Fruit fly (Drosophila melanogaster) whole organism, embryonic: ENCODE measurements around the gene CG42324.

Experiments
- Bdp1 ChIP-seq: fragments of 200-800 bp; sonication (Bioruptor generic); optimal IDR thresholded peaks from 3 replicates; lab custom pipeline; 2016; ENCODE audit warnings: missing biosample characterization, missing genetic modification characterization
- Bteb2 ChIP-seq: fragments of 200-800 bp; sonication (Bioruptor generic); optimal IDR thresholded peaks from 2 replicates; lab custom pipeline; 2016; ENCODE audit warnings: missing biosample characterization, missing genetic modification characterization
- CG10267 ChIP-seq: fragments of 200-800 bp; sonication (Bioruptor generic); optimal IDR thresholded peaks from 2 replicates; lab custom pipeline; 2018; ENCODE audit warnings: missing biosample characterization, mild to moderate bottlenecking, missing genetic modification characterization, moderate library complexity
- CG10462 ChIP-seq: fragments of 200-800 bp; sonication (Bioruptor generic); optimal IDR thresholded peaks from 2 replicates; lab custom pipeline; 2016; ENCODE audit warnings: missing biosample characterization, missing genetic modification characterization
- CG10654 ChIP-seq: fragments of 200-800 bp; sonication (Bioruptor generic); optimal IDR thresholded peaks from 2 replicates; lab custom pipeline; 2016; ENCODE audit warnings: missing biosample characterization, missing genetic modification characterization
- CG13287 ChIP-seq: fragments of 200-800 bp; sonication (Bioruptor generic); IDR thresholded peaks from 2 replicates; pipeline ENCODE4 v1.3.6; 2022; ENCODE audit warnings: missing biosample characterization, missing genetic modification characterization; ENCODE audit not compliant: partially characterized antibody
- CG15073 ChIP-seq: fragments of 200-800 bp; sonication (Bioruptor generic); optimal IDR thresholded peaks from 2 replicates; lab custom pipeline; 2016; ENCODE audit warnings: missing biosample characterization, missing genetic modification characterization
- CG17328 ChIP-seq: fragments of 200-800 bp; sonication (Bioruptor generic); IDR thresholded peaks from 2 replicates; pipeline ENCODE4 v1.3.6; 2022; ENCODE audit warnings: missing biosample characterization, missing genetic modification characterization
- CG17568 ChIP-seq: fragments of 200-800 bp; sonication (Bioruptor generic); optimal IDR thresholded peaks from 2 replicates; lab custom pipeline; 2018; ENCODE audit warnings: missing biosample characterization, mild to moderate bottlenecking, missing genetic modification characterization, moderate library complexity
- CG18262 ChIP-seq: fragments of 200-800 bp; optimal IDR thresholded peaks from 3 replicates; lab custom pipeline; 2019; ENCODE audit warnings: missing biosample characterization, mild to moderate bottlenecking, missing genetic modification characterization, moderate library complexity
- CG2120 ChIP-seq: fragments of 200-800 bp; sonication (Bioruptor generic); optimal IDR thresholded peaks from 3 replicates; lab custom pipeline; 2016; ENCODE audit warnings: missing biosample characterization, missing genetic modification characterization
- CG2712 ChIP-seq: fragments of 200-800 bp; optimal IDR thresholded peaks from 3 replicates; lab custom pipeline; 2019; ENCODE audit warnings: missing biosample characterization, mild to moderate bottlenecking, missing genetic modification characterization, moderate library complexity
- CG32532 ChIP-seq: fragments of 200-800 bp; sonication (Bioruptor generic); IDR thresholded peaks from 2 replicates; pipeline ENCODE4 v1.3.6; 2022; ENCODE audit warnings: missing biosample characterization, missing genetic modification characterization
- CG32767 ChIP-seq: fragments of 200-800 bp; sonication (Bioruptor generic); IDR thresholded peaks from 2 replicates; pipeline ENCODE4 v1.3.6; 2022; ENCODE audit warnings: missing biosample characterization, missing genetic modification characterization
- CG3838 ChIP-seq: fragments of 200-800 bp; sonication (Bioruptor generic); optimal IDR thresholded peaks from 3 replicates; lab custom pipeline; 2016; ENCODE audit warnings: missing biosample characterization, missing genetic modification characterization
- CG42726 ChIP-seq: fragments of 200-800 bp; sonication (Bioruptor generic); IDR thresholded peaks from 2 replicates; pipeline ENCODE4 v1.3.6; 2022; ENCODE audit warnings: missing biosample characterization, missing genetic modification characterization; ENCODE audit not compliant: partially characterized antibody
- CG4404 ChIP-seq: fragments of 200-800 bp; sonication (Bioruptor generic); IDR thresholded peaks from 2 replicates; pipeline ENCODE4 v1.3.6; 2022; ENCODE audit warnings: missing biosample characterization, missing genetic modification characterization
- CG6654 ChIP-seq: fragments of 200-800 bp; sonication (Bioruptor generic); optimal IDR thresholded peaks from 2 replicates; lab custom pipeline; 2017; ENCODE audit warnings: missing biosample characterization, mild to moderate bottlenecking, missing genetic modification characterization
- CG7745 ChIP-seq: fragments of 200-800 bp; sonication (Bioruptor generic); optimal IDR thresholded peaks from 2 replicates; lab custom pipeline; 2018; ENCODE audit warnings: missing biosample characterization, mild to moderate bottlenecking, missing genetic modification characterization, moderate library complexity
- CG9797 ChIP-seq: fragments of 200-800 bp; sonication (Bioruptor generic); optimal IDR thresholded peaks from 3 replicates; lab custom pipeline; 2018; ENCODE audit warnings: missing biosample characterization, mild to moderate bottlenecking, missing genetic modification characterization
- CG9932 ChIP-seq: fragments of 200-800 bp; sonication (Bioruptor generic); IDR thresholded peaks from 2 replicates; pipeline ENCODE4 v1.3.6; 2022; ENCODE audit warnings: missing biosample characterization, missing genetic modification characterization
- CHES-1-like ChIP-seq: fragments of 200-800 bp; sonication (Bioruptor generic); optimal IDR thresholded peaks from 2 replicates; lab custom pipeline; 2016; ENCODE audit warnings: missing biosample characterization, missing genetic modification characterization
- Dbx ChIP-seq: fragments of 200-800 bp; sonication (Bioruptor generic); IDR thresholded peaks from 3 replicates; pipeline ENCODE4 v1.3.6; 2022; ENCODE audit warnings: missing biosample characterization, missing genetic modification characterization
- Dip3 ChIP-seq: fragments of 200-800 bp; sonication (Bioruptor generic); optimal IDR thresholded peaks from 3 replicates; lab custom pipeline; 2016; ENCODE audit warnings: missing biosample characterization, missing genetic modification characterization
- E2f1 ChIP-seq: fragments of 200-800 bp; sonication (Bioruptor generic); IDR thresholded peaks from 2 replicates; pipeline ENCODE4 v1.3.6; 2022; ENCODE audit warnings: missing biosample characterization, missing genetic modification characterization
- Neu2 ChIP-seq: fragments of 200-800 bp; sonication (Bioruptor generic); optimal IDR thresholded peaks from 3 replicates; lab custom pipeline; 2016; ENCODE audit warnings: missing biosample characterization, missing genetic modification characterization, borderline replicate concordance
- Nf-YB ChIP-seq: fragments of 200-800 bp; sonication (Bioruptor generic); optimal IDR thresholded peaks from 3 replicates; lab custom pipeline; 2019; ENCODE audit warnings: missing biosample characterization, mild to moderate bottlenecking, missing genetic modification characterization, moderate library complexity
- Side ChIP-seq: fragments of 200-800 bp; sonication (Bioruptor generic); optimal IDR thresholded peaks from 2 replicates; lab custom pipeline; 2016; ENCODE audit warnings: missing biosample characterization, missing genetic modification characterization
- Sox100B ChIP-seq: fragments of 200-800 bp; sonication (Bioruptor generic); optimal IDR thresholded peaks from 3 replicates; lab custom pipeline; 2018; ENCODE audit warnings: missing biosample characterization, mild to moderate bottlenecking, missing genetic modification characterization
- Sry-δ ChIP-seq: fragments of 200-800 bp; sonication (Bioruptor generic); optimal IDR thresholded peaks from 2 replicates; lab custom pipeline; 2016; ENCODE audit warnings: missing biosample characterization, missing genetic modification characterization
- Trl ChIP-seq, 3 experiments: fragments of >200 bp in 2 of 3; fragments of 200-800 bp in 1 of 3; sonication (Bioruptor generic) in 1 of 3; optimal IDR thresholded peaks; 2 replicates in 1 of 3; 3 replicates in 2 of 3; lab custom pipeline; 2016 to 2017; ENCODE audit warnings: missing biosample characterization in 1 of 3, missing genetic modification characterization in 1 of 3
- ac ChIP-seq: fragments of 200-800 bp; sonication (Bioruptor generic); optimal IDR thresholded peaks from 3 replicates; lab custom pipeline; 2017; ENCODE audit warnings: missing biosample characterization, mild to moderate bottlenecking, missing genetic modification characterization
- bowl ChIP-seq: fragments of 200-800 bp; sonication (Bioruptor generic); IDR thresholded peaks from 2 replicates; pipeline ENCODE4 v1.3.6; 2022; ENCODE audit warnings: missing biosample characterization, missing genetic modification characterization
- br ChIP-seq: fragments of >200 bp; optimal IDR thresholded peaks from 2 replicates; lab custom pipeline; 2017
- chm ChIP-seq: fragments of 200-800 bp; sonication (Bioruptor generic); IDR thresholded peaks from 2 replicates; pipeline ENCODE4 v1.3.6; 2022; ENCODE audit warnings: missing biosample characterization, missing genetic modification characterization
- corto ChIP-seq: fragments of 200-800 bp; sonication (Bioruptor generic); optimal IDR thresholded peaks from 2 replicates; lab custom pipeline; 2016; ENCODE audit warnings: missing biosample characterization, mild to moderate bottlenecking, missing genetic modification characterization, moderate library complexity
- eve ChIP-seq, 2 experiments: fragments of >200 bp; optimal IDR thresholded peaks; 2 replicates each; lab custom pipeline; 2017; ENCODE audit warnings: missing biosample characterization in 2 of 2, missing genetic modification characterization in 2 of 2
- gem ChIP-seq: fragments of 200-800 bp; sonication (Bioruptor generic); optimal IDR thresholded peaks from 2 replicates; lab custom pipeline; 2019; ENCODE audit warnings: missing biosample characterization, mild to moderate bottlenecking, missing genetic modification characterization, moderate library complexity
- hbn ChIP-seq: fragments of 200-800 bp; sonication (Bioruptor generic); IDR thresholded peaks from 2 replicates; pipeline ENCODE4 v1.3.6; 2022; ENCODE audit warnings: missing biosample characterization, missing genetic modification characterization; ENCODE audit not compliant: partially characterized antibody
- jumu ChIP-seq: fragments of 200-800 bp; sonication (Bioruptor generic); optimal IDR thresholded peaks from 3 replicates; lab custom pipeline; 2016; ENCODE audit warnings: missing biosample characterization, missing genetic modification characterization
- kni ChIP-seq: fragments of 200-800 bp; sonication (Bioruptor generic); optimal IDR thresholded peaks from 3 replicates; lab custom pipeline; 2017; ENCODE audit warnings: mild to moderate bottlenecking, missing biosample characterization, missing genetic modification reagents, missing genetic modification characterization
- lbe ChIP-seq: fragments of 200-800 bp; sonication (Bioruptor generic); optimal IDR thresholded peaks from 2 replicates; lab custom pipeline; 2016; ENCODE audit warnings: missing biosample characterization, mild to moderate bottlenecking, missing genetic modification characterization
- luna ChIP-seq: fragments of 200-800 bp; sonication (Bioruptor generic); optimal IDR thresholded peaks from 2 replicates; lab custom pipeline; 2016; ENCODE audit warnings: missing biosample characterization, missing genetic modification characterization
- slp2 ChIP-seq: fragments of 200-800 bp; sonication (Bioruptor generic); optimal IDR thresholded peaks from 2 replicates; lab custom pipeline; 2016; ENCODE audit warnings: missing biosample characterization, missing genetic modification characterization
- so ChIP-seq: fragments of 200-800 bp; sonication (Bioruptor generic); IDR thresholded peaks from 3 replicates; pipeline ENCODE4 v1.3.6; 2022; ENCODE audit warnings: missing biosample characterization, missing genetic modification characterization
- sqz ChIP-seq: fragments of 200-800 bp; sonication (Bioruptor generic); optimal IDR thresholded peaks from 3 replicates; lab custom pipeline; 2018; ENCODE audit warnings: missing biosample characterization, mild to moderate bottlenecking, missing genetic modification characterization
- sr ChIP-seq: fragments of 200-800 bp; sonication (Bioruptor generic); IDR thresholded peaks from 3 replicates; pipeline ENCODE4 v1.3.6; 2022; ENCODE audit warnings: missing biosample characterization, missing genetic modification characterization
- tin ChIP-seq: fragments of 200-800 bp; sonication (Bioruptor generic); optimal IDR thresholded peaks from 3 replicates; lab custom pipeline; 2016; ENCODE audit warnings: missing biosample characterization, missing genetic modification characterization
- unc-4 ChIP-seq: fragments of 200-800 bp; sonication (Bioruptor generic); IDR thresholded peaks from 2 replicates; pipeline ENCODE4 v1.3.6; 2022; ENCODE audit warnings: missing biosample characterization, missing genetic modification characterization; ENCODE audit not compliant: partially characterized antibody
- zf30C ChIP-seq: fragments of 200-800 bp; sonication (Bioruptor generic); optimal IDR thresholded peaks from 3 replicates; lab custom pipeline; 2018; ENCODE audit warnings: missing biosample characterization, mild to moderate bottlenecking, missing genetic modification characterization
- zfh1 ChIP-seq: fragments of 200-800 bp; sonication (Bioruptor generic); IDR thresholded peaks from 3 replicates; pipeline ENCODE4 v1.3.6; 2022; ENCODE audit warnings: missing biosample characterization, missing genetic modification characterization

The CG42324 gene

DNA sequence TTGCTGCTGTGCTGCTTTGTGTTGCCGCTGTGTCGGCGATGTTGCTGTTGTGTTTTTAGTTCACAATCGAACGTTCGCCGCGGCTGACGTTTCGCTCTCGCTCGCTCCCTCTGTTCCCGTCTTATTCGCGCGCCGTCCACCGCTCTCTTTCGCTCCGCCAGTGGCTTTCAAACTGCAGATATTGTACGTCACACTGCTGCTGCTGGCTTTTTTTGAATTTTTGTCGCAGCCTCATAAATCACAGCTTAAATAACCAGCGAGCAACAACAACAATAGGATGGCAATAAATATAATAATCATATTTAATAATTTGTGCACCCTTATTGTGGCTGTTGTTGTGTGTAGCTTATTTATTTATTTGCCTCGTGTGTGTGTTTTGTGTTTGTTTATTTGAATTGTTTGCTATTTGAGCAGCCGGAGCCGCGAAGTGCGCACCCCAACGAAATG is 71.3 kb downstream of the CG42324 start (continued):
- TF ChIP-seq Side: no peak
- TF ChIP-seq CHES-1-like (GFP tag; lab: Kevin White, UChicago): no peak
- no peak for TF ChIP-seq CG4404 (GFP tag; lab: Robert Waterston, UW)
- no peak for TF ChIP-seq E2f1
- TF ChIP-seq Bdp1 (GFP tag; lab: Kevin White, UChicago): no peak
- peak; percentile 100 for TF ChIP-seq CG2712 (tag; lab: Kevin White, UChicago)
- TF ChIP-seq CG15073 (GFP tag; lab: Kevin White, UChicago): no peak
- TF ChIP-seq hbn (GFP tag; lab: Robert Waterston, UW): no peak
- peak; percentile 19; the same call in 1 of the 2 replicates for TF ChIP-seq CG32767 (GFP tag; lab: Robert Waterston, UW)
- TF ChIP-seq chm: peak; percentile 71
- no peak for TF ChIP-seq jumu (GFP tag; lab: Kevin White, UChicago)
- TF ChIP-seq CG9932: no peak
- TF ChIP-seq lbe: no peak
- TF ChIP-seq Sry-δ (GFP tag; lab: Kevin White, UChicago): no peak
- no peak for TF ChIP-seq corto (GFP tag; lab: Kevin White, UChicago)
- TF ChIP-seq CG10462 (GFP tag; lab: Kevin White, UChicago): no peak
- 0 out of 2 replicates have a peak, but pooled peaks have one; percentile 19 for TF ChIP-seq unc-4 (GFP tag; lab: Robert Waterston, UW)
- TF ChIP-seq ac: peak; percentile 10
- TF ChIP-seq CG2120 (GFP tag; lab: Kevin White, UChicago): no peak
- TF ChIP-seq luna (GFP tag; lab: Kevin White, UChicago): no peak
- no peak for TF ChIP-seq Neu2 (GFP tag; lab: Kevin White, UChicago)
- TF ChIP-seq eve (GFP tag; optimal IDR thresholded peaks at IDR 0.05; lab: Kevin White, UChicago): no peak
- TF ChIP-seq CG10267: no peak
- TF ChIP-seq CG18262 (tag; lab: Kevin White, UChicago): peak; percentile 37
- peak; percentile 58 for TF ChIP-seq Sox100B (GFP tag; lab: Kevin White, UChicago)
- TF ChIP-seq so (GFP tag; lab: Robert Waterston, UW): peak; percentile 46; the same call in 1 of the 3 replicates
- TF ChIP-seq CG9797: no peak
- peak; percentile 38; the same call in 1 of the 2 replicates for TF ChIP-seq bowl (GFP tag; lab: Robert Waterston, UW)
- TF ChIP-seq CG6654 (GFP tag; lab: Kevin White, UChicago): peak; percentile 98
- TF ChIP-seq zfh1 (GFP tag; lab: Robert Waterston, UW): peak; percentile 46; the same call in 1 of the 3 replicates
- TF ChIP-seq CG7745 (tag; lab: Kevin White, UChicago): no peak
- TF ChIP-seq Trl (optimal IDR thresholded peaks at IDR 0.05; lab: Kevin White, UChicago): peak; percentile 41 to 42
- TF ChIP-seq Trl (GFP tag; optimal IDR thresholded peaks at IDR 0.05; lab: Kevin White, UChicago): peak; percentile 28
- no peak for TF ChIP-seq Bteb2 (GFP tag; lab: Kevin White, UChicago)
- TF ChIP-seq tin (GFP tag; lab: Kevin White, UChicago): no peak
- TF ChIP-seq gem (tag; lab: Kevin White, UChicago): peak; percentile 52
- no peak for TF ChIP-seq sr
- TF ChIP-seq zf30C (GFP tag; lab: Kevin White, UChicago): no peak
- no peak for TF ChIP-seq Dip3 (GFP tag; lab: Kevin White, UChicago)
- peak; percentile 28; the same call in 1 of the 2 replicates for TF ChIP-seq CG42726 (GFP tag; lab: Robert Waterston, UW)
- no peak for TF ChIP-seq br (lab: Kevin White, UChicago)
- peak; percentile 30 for TF ChIP-seq CG17568 (GFP tag; lab: Kevin White, UChicago)
- no peak for TF ChIP-seq CG3838 (GFP tag; lab: Kevin White, UChicago)
- TF ChIP-seq CG32532: no peak
- no peak; the same call in 1 of the 2 replicates for TF ChIP-seq CG13287 (GFP tag; lab: Robert Waterston, UW)
- peak; percentile 48 for TF ChIP-seq sqz
- peak; percentile 24; the same call in 1 of the 3 replicates for TF ChIP-seq Dbx
- TF ChIP-seq kni: peak; percentile 65
- TF ChIP-seq CG17328: no peak
- TF ChIP-seq Nf-YB (GFP tag; lab: Kevin White, UChicago): no peak
- TF ChIP-seq slp2: no peak
- no peak for TF ChIP-seq CG10654 (GFP tag; lab: Kevin White, UChicago)
